Worm (Caenorhabditis elegans) whole organism, L4/young adult: ENCODE results near the gene C13G5.2.

Experiments used
- W03F9.2 ChIP-seq: fragments of 150-350 bp; optimal IDR thresholded peaks from 2 replicates; lab custom pipeline; 2014; ENCODE audit warnings: missing biosample characterization, missing genetic modification characterization
- dao-5 ChIP-seq: sonication (generic microtip); optimal IDR thresholded peaks from 2 replicates; lab custom pipeline; 2016; ENCODE audit warnings: missing genotype, missing genetic modification characterization, moderate library complexity, missing compliant biosample characterization
- him-1 ChIP-seq: sonication (generic microtip); optimal IDR thresholded peaks from 2 replicates; lab custom pipeline; 2016; ENCODE audit warnings: missing genotype, missing genetic modification reagents, missing genetic modification characterization, missing compliant biosample characterization

DNA sequence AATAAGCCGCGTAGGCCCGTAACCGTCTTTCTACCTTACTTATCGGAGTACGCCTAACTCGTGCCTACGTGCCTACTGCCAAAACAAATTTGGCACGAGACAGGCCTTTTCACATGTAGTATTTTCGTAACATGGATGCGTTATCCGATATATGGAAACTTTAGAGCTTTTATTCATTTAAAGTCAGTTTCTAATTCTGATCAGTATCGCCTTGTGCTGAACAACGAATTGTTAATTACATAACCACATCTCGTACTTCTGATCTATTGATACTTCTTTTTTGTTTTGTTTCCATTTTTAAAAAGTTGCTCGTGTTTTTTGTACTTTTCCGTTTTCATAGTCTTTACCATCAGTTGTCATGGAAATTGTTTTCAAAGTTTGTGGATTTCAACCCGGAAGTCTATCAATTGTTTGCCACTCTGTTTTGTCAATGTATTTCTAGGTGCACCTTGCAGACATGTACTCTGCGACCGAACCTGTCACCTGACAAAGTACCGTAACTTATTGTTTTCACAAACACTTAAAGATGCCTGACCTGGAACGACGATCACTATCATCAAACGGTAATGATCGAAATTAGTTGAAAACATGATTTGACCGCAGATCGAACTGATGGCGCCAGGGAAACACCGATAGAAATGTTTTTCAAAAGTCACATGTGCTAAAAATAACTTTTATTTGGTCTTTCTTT lies 39.6 kb upstream of the C13G5.2 start:
- no peak for TF ChIP-seq dao-5
- no peak for TF ChIP-seq W03F9.2
- no peak for TF ChIP-seq him-1 (tag; lab: Kevin White, UChicago)
